Fruit fly (Drosophila melanogaster) whole organism, embryonic: ENCODE results near the gene dlp.

Experiments used
- CG10979 ChIP-seq: fragments of 200-800 bp; sonication (Bioruptor generic); optimal IDR thresholded peaks from 2 replicates; lab custom pipeline; 2018; ENCODE audit warnings: missing biosample characterization, mild to moderate bottlenecking, missing genetic modification characterization, moderate library complexity
- CG13894 ChIP-seq: fragments of 200-800 bp; sonication (Bioruptor generic); optimal IDR thresholded peaks from 3 replicates; lab custom pipeline; 2018; ENCODE audit warnings: missing biosample characterization, mild to moderate bottlenecking, missing genetic modification characterization, moderate library complexity
- CG18619 ChIP-seq: fragments of 200-800 bp; sonication (Bioruptor generic); optimal IDR thresholded peaks from 3 replicates; lab custom pipeline; 2017; ENCODE audit warnings: missing biosample characterization, mild to moderate bottlenecking, missing genetic modification characterization
- CG2120 ChIP-seq: fragments of 200-800 bp; sonication (Bioruptor generic); optimal IDR thresholded peaks from 3 replicates; lab custom pipeline; 2016; ENCODE audit warnings: missing biosample characterization, missing genetic modification characterization
- CG2678 ChIP-seq: fragments of 200-800 bp; sonication (Bioruptor generic); optimal IDR thresholded peaks from 3 replicates; lab custom pipeline; 2019; ENCODE audit warnings: missing biosample characterization, mild to moderate bottlenecking, missing genetic modification characterization, moderate library complexity
- CG30431 ChIP-seq: fragments of 200-800 bp; sonication (Bioruptor generic); optimal IDR thresholded peaks from 2 replicates; lab custom pipeline; 2017; ENCODE audit warnings: missing biosample characterization, missing genetic modification characterization
- CG43689 ChIP-seq: fragments of 200-800 bp; sonication (Bioruptor generic); IDR thresholded peaks from 2 replicates; pipeline ENCODE4 v1.3.6; 2022; ENCODE audit warnings: missing biosample characterization, missing genetic modification characterization
- CG6854 ChIP-seq: fragments of 200-800 bp; sonication (Bioruptor generic); optimal IDR thresholded peaks from 3 replicates; lab custom pipeline; 2017; ENCODE audit warnings: missing biosample characterization, mild to moderate bottlenecking, missing genetic modification characterization
- CG7839 ChIP-seq: fragments of 200-800 bp; sonication (Bioruptor generic); optimal IDR thresholded peaks from 3 replicates; lab custom pipeline; 2018; ENCODE audit warnings: missing biosample characterization, mild to moderate bottlenecking, missing genetic modification characterization, moderate library complexity
- CG8359 ChIP-seq: fragments of 200-800 bp; sonication (Bioruptor generic); optimal IDR thresholded peaks from 2 replicates; lab custom pipeline; 2017; ENCODE audit warnings: missing biosample characterization, mild to moderate bottlenecking, missing genetic modification characterization, borderline replicate concordance
- CG8388 ChIP-seq: fragments of 200-800 bp; sonication (Bioruptor generic); optimal IDR thresholded peaks from 2 replicates; lab custom pipeline; 2019; ENCODE audit warnings: missing biosample characterization, mild to moderate bottlenecking, missing genetic modification characterization, moderate library complexity
- CG9932 ChIP-seq: fragments of 200-800 bp; sonication (Bioruptor generic); IDR thresholded peaks from 2 replicates; pipeline ENCODE4 v1.3.6; 2022; ENCODE audit warnings: missing biosample characterization, missing genetic modification characterization
- D ChIP-seq, 2 experiments: fragments of 200-800 bp in 1 of 2; fragments of >200 bp in 1 of 2; sonication (Bioruptor generic) in 1 of 2; optimal IDR thresholded peaks; 2 replicates in 1 of 2; 3 replicates in 1 of 2; lab custom pipeline; 2017; ENCODE audit warnings: mild to moderate bottlenecking in 1 of 2, missing biosample characterization in 1 of 2, missing genetic modification characterization in 1 of 2, missing genetic modification reagents in 1 of 2
- Ets65A ChIP-seq: fragments of 200-800 bp; sonication (Bioruptor generic); peaks from one replicate; lab custom pipeline; 2016; ENCODE audit warnings: missing biosample characterization, missing genetic modification characterization
- Fer2 ChIP-seq: fragments of 200-800 bp; sonication (Bioruptor generic); optimal IDR thresholded peaks from 2 replicates; lab custom pipeline; 2018; ENCODE audit warnings: missing biosample characterization, mild to moderate bottlenecking, missing genetic modification characterization, moderate library complexity
- HLH54F ChIP-seq: fragments of 200-800 bp; sonication (Bioruptor generic); optimal IDR thresholded peaks from 3 replicates; lab custom pipeline; 2016; ENCODE audit warnings: missing biosample characterization, missing genetic modification characterization
- Hmr ChIP-seq: fragments of 200-800 bp; sonication (Bioruptor generic); optimal IDR thresholded peaks from 3 replicates; lab custom pipeline; 2017; ENCODE audit warnings: mild to moderate bottlenecking, missing biosample characterization, missing genetic modification reagents, missing genetic modification characterization
- Lhr ChIP-seq: fragments of 200-800 bp; sonication (Bioruptor generic); optimal IDR thresholded peaks from 3 replicates; lab custom pipeline; 2017; ENCODE audit warnings: mild to moderate bottlenecking, missing biosample characterization, missing genetic modification reagents, missing genetic modification characterization
- Meics ChIP-seq: fragments of 200-800 bp; sonication (Bioruptor generic); optimal IDR thresholded peaks from 2 replicates; lab custom pipeline; 2017; ENCODE audit warnings: missing biosample characterization, mild to moderate bottlenecking, missing genetic modification characterization
- PHDP ChIP-seq: fragments of 200-800 bp; sonication (Bioruptor generic); optimal IDR thresholded peaks from 3 replicates; lab custom pipeline; 2018; ENCODE audit warnings: missing biosample characterization, mild to moderate bottlenecking, missing genetic modification characterization, moderate library complexity
- Ssrp ChIP-seq: fragments of 200-800 bp; sonication (Bioruptor generic); optimal IDR thresholded peaks from 2 replicates; lab custom pipeline; 2018; ENCODE audit warnings: missing biosample characterization, mild to moderate bottlenecking, missing genetic modification characterization, moderate library complexity
- Usf ChIP-seq: fragments of 200-800 bp; sonication (Bioruptor generic); optimal IDR thresholded peaks from 2 replicates; lab custom pipeline; 2017; ENCODE audit warnings: missing genotype, missing biosample characterization, missing genetic modification characterization
- Xbp1 ChIP-seq: fragments of 200-800 bp; sonication (Bioruptor generic); optimal IDR thresholded peaks from 3 replicates; lab custom pipeline; 2016; ENCODE audit warnings: missing biosample characterization, mild to moderate bottlenecking, missing genetic modification characterization
- ash1 ChIP-seq: fragments of 200-800 bp; sonication (Bioruptor generic); optimal IDR thresholded peaks from 2 replicates; lab custom pipeline; 2018; ENCODE audit warnings: missing biosample characterization, mild to moderate bottlenecking, missing genetic modification characterization
- bcd ChIP-seq: fragments of 200-800 bp; sonication (Bioruptor generic); optimal IDR thresholded peaks from 2 replicates; lab custom pipeline; 2017; ENCODE audit warnings: missing biosample characterization, mild to moderate bottlenecking, missing genetic modification characterization
- bigmax ChIP-seq: fragments of 200-800 bp; sonication (Bioruptor generic); optimal IDR thresholded peaks from 2 replicates; lab custom pipeline; 2018; ENCODE audit warnings: missing biosample characterization, mild to moderate bottlenecking, missing genetic modification characterization
- chinmo ChIP-seq: fragments of 200-800 bp; sonication (Bioruptor generic); IDR thresholded peaks from 4 replicates; pipeline ENCODE4 v1.3.6; 2022; ENCODE audit warnings: missing biosample characterization, missing genetic modification characterization; ENCODE audit not compliant: partially characterized antibody
- fd96Cb ChIP-seq: fragments of 200-800 bp; sonication (Bioruptor generic); optimal IDR thresholded peaks from 2 replicates; lab custom pipeline; 2018; ENCODE audit warnings: missing biosample characterization, mild to moderate bottlenecking, missing genetic modification characterization, moderate library complexity
- gem ChIP-seq: fragments of 200-800 bp; sonication (Bioruptor generic); optimal IDR thresholded peaks from 2 replicates; lab custom pipeline; 2019; ENCODE audit warnings: missing biosample characterization, mild to moderate bottlenecking, missing genetic modification characterization, moderate library complexity
- kni ChIP-seq: fragments of 200-800 bp; sonication (Bioruptor generic); optimal IDR thresholded peaks from 3 replicates; lab custom pipeline; 2017; ENCODE audit warnings: mild to moderate bottlenecking, missing biosample characterization, missing genetic modification reagents, missing genetic modification characterization
- lola ChIP-seq, 3 experiments: fragments of >200 bp in 2 of 3; fragments of 200-800 bp in 1 of 3; sonication (Bioruptor generic) in 1 of 3; optimal IDR thresholded peaks; 2 replicates each; lab custom pipeline; 2017 to 2019; ENCODE audit warnings: missing biosample characterization in 3 of 3, missing genetic modification characterization in 3 of 3, mild to moderate bottlenecking in 1 of 3, moderate library complexity in 1 of 3
- nom ChIP-seq: fragments of 200-800 bp; sonication (Bioruptor generic); optimal IDR thresholded peaks from 2 replicates; lab custom pipeline; 2017; ENCODE audit warnings: missing biosample characterization, missing genetic modification characterization, mild to moderate bottlenecking, moderate library complexity, missing genetic modification reagents
- odd ChIP-seq: fragments of 200-800 bp; sonication (Bioruptor generic); optimal IDR thresholded peaks from 2 replicates; lab custom pipeline; 2017; ENCODE audit warnings: missing biosample characterization, mild to moderate bottlenecking, missing genetic modification characterization
- onecut ChIP-seq: fragments of 200-800 bp; sonication (Bioruptor generic); IDR thresholded peaks from 2 replicates; pipeline ENCODE4 v1.3.6; 2022; ENCODE audit warnings: missing biosample characterization, missing genetic modification characterization
- ranshi ChIP-seq: fragments of 200-800 bp; sonication (Bioruptor generic); IDR thresholded peaks from 2 replicates; pipeline ENCODE4 v1.3.6; 2022; ENCODE audit warnings: missing biosample characterization, missing genetic modification characterization
- rib ChIP-seq: fragments of 200-800 bp; sonication (Bioruptor generic); IDR thresholded peaks from 2 replicates; pipeline ENCODE4 v1.3.6; 2022; ENCODE audit warnings: missing biosample characterization, missing genetic modification characterization
- sisA ChIP-seq: fragments of 200-800 bp; sonication (Bioruptor generic); IDR thresholded peaks from 2 replicates; pipeline ENCODE4 v1.3.6; 2022; ENCODE audit warnings: missing biosample characterization, missing genetic modification characterization
- sob ChIP-seq: fragments of 200-800 bp; sonication (Bioruptor generic); IDR thresholded peaks from 2 replicates; pipeline ENCODE4 v1.3.6; 2022; ENCODE audit warnings: missing biosample characterization, missing genetic modification characterization
- sug ChIP-seq: fragments of 200-800 bp; optimal IDR thresholded peaks from 2 replicates; lab custom pipeline; 2019; ENCODE audit warnings: missing biosample characterization, mild to moderate bottlenecking, missing genetic modification characterization, moderate library complexity
- vfl ChIP-seq: fragments of 200-800 bp; sonication (Bioruptor generic); optimal IDR thresholded peaks from 2 replicates; lab custom pipeline; 2016; ENCODE audit warnings: missing biosample characterization, missing genetic modification characterization
- yki ChIP-seq: fragments of >200 bp; optimal IDR thresholded peaks from 3 replicates; lab custom pipeline; 2018
- zen2 ChIP-seq: fragments of 200-800 bp; sonication (Bioruptor generic); IDR thresholded peaks from 3 replicates; pipeline ENCODE4 v1.3.6; 2022; ENCODE audit warnings: missing biosample characterization, missing genetic modification characterization; ENCODE audit not compliant: partially characterized antibody
- zfh1 ChIP-seq: fragments of 200-800 bp; sonication (Bioruptor generic); IDR thresholded peaks from 3 replicates; pipeline ENCODE4 v1.3.6; 2022; ENCODE audit warnings: missing biosample characterization, missing genetic modification characterization

dlp gene

dm6 chr3L:14612945-14613791 lies 19.2 kb upstream of the dlp start (continued):
- TF ChIP-seq Meics (GFP tag; lab: Kevin White, UChicago): peak; percentile 13
- no peak for TF ChIP-seq ash1 (GFP tag; lab: Kevin White, UChicago)
- TF ChIP-seq Lhr (GFP tag; lab: Kevin White, UChicago): peak; percentile 6
- TF ChIP-seq yki (lab: Kevin White, UChicago): no peak
- TF ChIP-seq vfl (GFP tag; lab: Kevin White, UChicago): no peak
- TF ChIP-seq gem (tag; lab: Kevin White, UChicago): peak; percentile 77
- peak; percentile 8 for TF ChIP-seq PHDP (tag; lab: Kevin White, UChicago)
- peak; percentile 52 for TF ChIP-seq fd96Cb (tag; lab: Kevin White, UChicago)
- peak; percentile 58 for TF ChIP-seq CG8388
- peak; percentile 55 for TF ChIP-seq kni
- TF ChIP-seq CG9932 (GFP tag; lab: Robert Waterston, UW): peak; percentile 24; the same call in 1 of the 2 replicates
- no peak for TF ChIP-seq Fer2 (tag; lab: Kevin White, UChicago)
- TF ChIP-seq CG7839 (tag; lab: Kevin White, UChicago): peak; percentile 54
- TF ChIP-seq lola (GFP tag; optimal IDR thresholded peaks at IDR 0.05; lab: Kevin White, UChicago): peak in 1 of 3 experiments; percentile 89
- peak; percentile 32 for TF ChIP-seq Xbp1 (GFP tag; lab: Kevin White, UChicago)
- peak; percentile 19; the same call in 1 of the 3 replicates for TF ChIP-seq zfh1 (GFP tag; lab: Robert Waterston, UW)
- TF ChIP-seq CG2120 (GFP tag; lab: Kevin White, UChicago): peak; percentile 18
- no peak for TF ChIP-seq bigmax (GFP tag; lab: Kevin White, UChicago)
- no peak for TF ChIP-seq D (optimal IDR thresholded peaks at IDR 0.05; lab: Kevin White, UChicago)
- TF ChIP-seq D (GFP tag; optimal IDR thresholded peaks at IDR 0.05; lab: Kevin White, UChicago): peak; percentile 46
- TF ChIP-seq CG43689 (GFP tag; lab: Robert Waterston, UW): no peak
- peak; percentile 28; the same call in 1 of the 2 replicates for TF ChIP-seq ranshi (GFP tag; lab: Robert Waterston, UW)
- TF ChIP-seq CG30431 (GFP tag; lab: Kevin White, UChicago): peak; percentile 33

DNA sequence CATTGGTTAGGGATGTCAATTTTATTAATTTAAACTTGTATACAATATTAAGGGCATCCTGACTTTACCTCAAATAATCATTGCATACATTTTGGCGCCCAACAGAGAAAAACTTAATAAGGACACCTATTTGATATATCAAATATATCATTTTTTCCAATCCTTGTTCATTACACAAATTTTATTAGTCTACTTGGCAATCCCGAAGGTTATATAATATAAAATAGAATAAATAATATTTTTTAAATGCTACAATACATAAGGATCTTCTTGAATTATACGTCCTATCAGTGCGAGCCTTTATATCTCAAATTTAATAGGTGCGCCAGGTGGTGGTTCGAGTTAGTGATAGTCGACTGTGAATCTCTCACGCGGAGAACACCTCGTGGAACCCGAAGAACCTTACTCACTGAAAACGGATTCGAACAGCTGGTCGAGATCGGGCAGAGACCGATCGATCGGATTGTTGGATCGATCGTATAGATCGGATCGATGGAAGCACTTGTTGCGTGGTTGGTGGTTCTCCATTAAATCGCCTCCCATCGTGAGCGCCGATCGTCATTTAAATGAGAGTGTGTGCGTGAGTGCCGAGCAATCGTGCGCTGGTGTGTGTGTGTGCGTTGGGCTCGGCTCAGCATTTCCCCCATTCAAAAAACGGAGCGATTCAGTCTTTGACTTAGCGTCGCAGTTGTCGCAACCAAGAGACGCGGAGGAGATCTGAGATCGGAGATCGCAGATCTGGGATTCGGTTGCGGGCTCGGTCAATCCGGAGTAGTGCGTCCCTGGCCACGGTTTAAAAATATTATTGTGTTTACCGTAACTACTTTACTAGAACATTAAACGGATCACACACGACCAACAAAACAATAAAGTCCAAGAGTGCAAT lies 18.4 kb upstream of the dlp start, which contains the start of gene shd:
shd (plus strand) TSS at position 667 of the 886 bp plus-strand sequence.
- TF ChIP-seq zen2 (GFP tag; lab: Robert Waterston, UW) (no peak), Hmr (GFP tag; lab: Kevin White, UChicago) (peak; percentile 16), Ets65A (GFP tag; lab: Kevin White, UChicago) (peak; percentile 39), Usf (GFP tag; lab: Kevin White, UChicago) (peak; percentile 62), bcd (GFP tag; lab: Kevin White, UChicago) (peak; percentile 21), CG2678 (tag; lab: Kevin White, UChicago) (peak; percentile 64), sisA (GFP tag; lab: Robert Waterston, UW) (0 out of 2 replicates have a peak, but pooled peaks have one; percentile 11), chinmo (peak; percentile 77; the same call in 1 of the 4 replicates), lola (GFP tag; optimal IDR thresholded peaks at IDR 0.05; lab: Kevin White, UChicago) (peak in 1 of 3 experiments; percentile 69), PHDP (tag; lab: Kevin White, UChicago) (peak; percentile 28), rib (GFP tag; lab: Robert Waterston, UW) (no peak), Ssrp (tag; lab: Kevin White, UChicago) (peak; percentile 49), HLH54F (GFP tag; lab: Kevin White, UChicago) (no peak), CG9932 (GFP tag; lab: Robert Waterston, UW) (peak; percentile 17; the same call in 1 of the 2 replicates), nom (GFP tag; lab: Kevin White, UChicago) (peak; percentile 8), sob (peak; percentile 30; the same call in 1 of the 2 replicates), CG13894 (peak; percentile 67), CG6854 (GFP tag; lab: Kevin White, UChicago) (no peak), odd (GFP tag; lab: Kevin White, UChicago) (peak; percentile 26), CG10979 (tag; lab: Kevin White, UChicago) (peak; percentile 9), ash1 (GFP tag; lab: Kevin White, UChicago) (no peak), CG18619 (GFP tag; lab: Kevin White, UChicago) (peak; percentile 59), sug (tag; lab: Kevin White, UChicago) (peak; percentile 65), CG8359 (GFP tag; lab: Kevin White, UChicago) (no peak), onecut (GFP tag; lab: Robert Waterston, UW) (peak; percentile 74)
